Fruit fly (Drosophila melanogaster) whole organism, wandering third instar larva: ENCODE results near the gene CG10089.

Experiments used
- Abd-B ChIP-seq: fragments of >200 bp; optimal IDR thresholded peaks from 2 replicates; lab custom pipeline; 2017; ENCODE audit warnings: missing biosample characterization, missing genetic modification characterization
- CG32264 ChIP-seq: fragments of 200-800 bp; sonication (Bioruptor generic); optimal IDR thresholded peaks from 2 replicates; lab custom pipeline; 2016; ENCODE audit warnings: missing biosample characterization, missing genetic modification characterization
- CG9705 ChIP-seq: fragments of 200-800 bp; sonication (Bioruptor generic); optimal IDR thresholded peaks from 2 replicates; lab custom pipeline; 2018; ENCODE audit warnings: missing biosample characterization, mild to moderate bottlenecking, missing genetic modification characterization
- CrebA ChIP-seq: fragments of 200-800 bp; sonication (Bioruptor generic); optimal IDR thresholded peaks from 2 replicates; lab custom pipeline; 2016; ENCODE audit warnings: missing biosample characterization, mild to moderate bottlenecking, missing genetic modification characterization, borderline replicate concordance
- Dfd ChIP-seq: fragments of >200 bp; optimal IDR thresholded peaks from 2 replicates; lab custom pipeline; 2017; ENCODE audit warnings: missing biosample characterization, missing genetic modification characterization
- Dif ChIP-seq: fragments of 200-275, 200-300 bp; sonication (Bioruptor generic); optimal IDR thresholded peaks from 2 replicates; lab custom pipeline; 2018; ENCODE audit warnings: missing biosample characterization, missing genetic modification characterization; ENCODE audit not compliant: partially characterized antibody
- GATAd ChIP-seq: sonication (Bioruptor generic); optimal IDR thresholded peaks from 2 replicates; lab custom pipeline; 2016; ENCODE audit warnings: missing biosample characterization, missing genetic modification characterization
- HLH106 ChIP-seq: fragments of 200-800 bp; optimal IDR thresholded peaks from 3 replicates; lab custom pipeline; 2019; ENCODE audit warnings: missing biosample characterization, mild to moderate bottlenecking, missing genetic modification characterization, moderate library complexity
- Hnf4 ChIP-seq: fragments of 200-800 bp; sonication (Bioruptor generic); optimal IDR thresholded peaks from 2 replicates; lab custom pipeline; 2016; ENCODE audit warnings: missing biosample characterization, mild to moderate bottlenecking, missing genetic modification characterization
- Hr78 ChIP-seq: fragments of >200 bp; optimal IDR thresholded peaks from 2 replicates; lab custom pipeline; 2017; ENCODE audit warnings: missing biosample characterization, missing genetic modification characterization
- Hr83 ChIP-seq: fragments of 200-300 bp; sonication (Bioruptor generic); optimal IDR thresholded peaks from 2 replicates; lab custom pipeline; 2016; ENCODE audit warnings: missing biosample characterization, mild to moderate bottlenecking, missing genetic modification characterization, moderate library complexity; ENCODE audit not compliant: poor library complexity, severe bottlenecking
- Jra ChIP-seq: sonication (Bioruptor generic); optimal IDR thresholded peaks from 2 replicates; lab custom pipeline; 2016; ENCODE audit warnings: missing biosample characterization, missing genetic modification characterization
- Mio ChIP-seq: sonication (Bioruptor generic); optimal IDR thresholded peaks from 2 replicates; lab custom pipeline; 2016; ENCODE audit warnings: missing biosample characterization, missing genetic modification characterization
- Myc ChIP-seq: fragments of >200 bp; optimal IDR thresholded peaks from 2 replicates; lab custom pipeline; 2017
- N ChIP-seq: fragments of >200 bp; optimal IDR thresholded peaks from 2 replicates; lab custom pipeline; 2018; ENCODE audit warnings: missing biosample characterization, missing external identifiers, missing genetic modification characterization
- OdsH ChIP-seq: fragments of 200-800 bp; sonication (Bioruptor generic); optimal IDR thresholded peaks from 2 replicates; lab custom pipeline; 2016; ENCODE audit warnings: missing biosample characterization, mild to moderate bottlenecking, missing genetic modification characterization
- Rel ChIP-seq, 2 experiments: fragments of 200-800 bp; sonication (Bioruptor generic) in 1 of 2; optimal IDR thresholded peaks; 2 replicates in 1 of 2; 3 replicates in 1 of 2; lab custom pipeline; 2016 to 2019; ENCODE audit warnings: mild to moderate bottlenecking in 2 of 2, missing biosample characterization in 2 of 2, missing genetic modification characterization in 2 of 2, moderate library complexity in 1 of 2
- Sp1 ChIP-seq: fragments of 200-800 bp; sonication (Bioruptor generic); optimal IDR thresholded peaks from 3 replicates; lab custom pipeline; 2019; ENCODE audit warnings: missing biosample characterization, mild to moderate bottlenecking, missing genetic modification characterization, moderate library complexity
- Vsx2 ChIP-seq: fragments of 200-300, 225-300 bp; sonication (Bioruptor generic); optimal IDR thresholded peaks from 2 replicates; lab custom pipeline; 2018; ENCODE audit warnings: missing biosample characterization, missing genetic modification characterization; ENCODE audit not compliant: partially characterized antibody
- br ChIP-seq: fragments of 200-800 bp; sonication (Bioruptor generic); optimal IDR thresholded peaks from 2 replicates; lab custom pipeline; 2016; ENCODE audit warnings: missing biosample characterization, missing genetic modification characterization
- brk ChIP-seq: fragments of 200-800 bp; sonication (Bioruptor generic); optimal IDR thresholded peaks from 2 replicates; lab custom pipeline; 2016; ENCODE audit warnings: missing biosample characterization, mild to moderate bottlenecking, missing genetic modification characterization
- dl ChIP-seq, 2 experiments: fragments of 175-275, 200-275 bp in 1 of 2; fragments of 200-275 bp in 1 of 2; sonication (Bioruptor generic); optimal IDR thresholded peaks; lab custom pipeline; 2018; ENCODE audit warnings: mild to moderate bottlenecking in 2 of 2, missing biosample characterization in 2 of 2, missing genetic modification characterization in 2 of 2, moderate library complexity in 2 of 2; ENCODE audit not compliant: partially characterized antibody in 2 of 2, insufficient read depth in 1 of 2
- dmrt93B ChIP-seq: fragments of 200-800 bp; sonication (Bioruptor generic); optimal IDR thresholded peaks from 2 replicates; lab custom pipeline; 2018; ENCODE audit warnings: missing biosample characterization, mild to moderate bottlenecking, missing genetic modification characterization
- dsf ChIP-seq: sonication (Bioruptor generic); optimal IDR thresholded peaks from 2 replicates; lab custom pipeline; 2016; ENCODE audit warnings: missing biosample characterization, missing genetic modification characterization, borderline replicate concordance
- ey ChIP-seq: fragments of 200-800 bp; sonication (Bioruptor generic); optimal IDR thresholded peaks from 2 replicates; lab custom pipeline; 2016; ENCODE audit warnings: missing biosample characterization, missing genetic modification characterization
- foxo ChIP-seq, 2 experiments: fragments of 200-800 bp; sonication (Bioruptor generic); optimal IDR thresholded peaks; 2 replicates in 1 of 2; 3 replicates in 1 of 2; lab custom pipeline; 2016 to 2017; ENCODE audit warnings: missing biosample characterization in 2 of 2, missing genetic modification characterization in 2 of 2
- fru ChIP-seq: fragments of 200-800 bp; sonication (Bioruptor generic); optimal IDR thresholded peaks from 3 replicates; lab custom pipeline; 2016; ENCODE audit warnings: missing biosample characterization, mild to moderate bottlenecking, missing genetic modification characterization
- h ChIP-seq: fragments of 200-800 bp; sonication (Bioruptor generic); optimal IDR thresholded peaks from 3 replicates; lab custom pipeline; 2016; ENCODE audit warnings: missing biosample characterization, mild to moderate bottlenecking, missing genetic modification characterization
- jim ChIP-seq: fragments of 175-275, 200-325 bp; sonication (Bioruptor generic); optimal IDR thresholded peaks from 2 replicates; lab custom pipeline; 2016; ENCODE audit warnings: missing biosample characterization, mild to moderate bottlenecking, missing genetic modification characterization
- lola ChIP-seq: fragments of >200 bp; optimal IDR thresholded peaks from 2 replicates; lab custom pipeline; 2017; ENCODE audit warnings: missing biosample characterization, missing genetic modification characterization
- pan ChIP-seq: fragments of >200 bp; optimal IDR thresholded peaks from 2 replicates; lab custom pipeline; 2017
- psq ChIP-seq: fragments of 200-800 bp; sonication (Bioruptor generic); optimal IDR thresholded peaks from 3 replicates; lab custom pipeline; 2017; ENCODE audit warnings: missing biosample characterization, mild to moderate bottlenecking, missing genetic modification characterization, moderate library complexity
- rgr ChIP-seq: fragments of 200-800 bp; sonication (Bioruptor generic); optimal IDR thresholded peaks from 3 replicates; lab custom pipeline; 2016; ENCODE audit warnings: missing biosample characterization, mild to moderate bottlenecking, missing genetic modification characterization
- sage ChIP-seq: fragments of 200-800 bp; sonication (Bioruptor generic); optimal IDR thresholded peaks from 2 replicates; lab custom pipeline; 2016; ENCODE audit warnings: missing biosample characterization, mild to moderate bottlenecking, missing genetic modification characterization
- sv ChIP-seq: fragments of 200-800 bp; sonication (Bioruptor generic); optimal IDR thresholded peaks from 3 replicates; lab custom pipeline; 2016; ENCODE audit warnings: missing biosample characterization, missing genetic modification characterization
- tai ChIP-seq: sonication (Bioruptor generic); optimal IDR thresholded peaks from 2 replicates; lab custom pipeline; 2016; ENCODE audit warnings: missing biosample characterization, missing genetic modification characterization
- usp ChIP-seq: fragments of >200 bp; optimal IDR thresholded peaks from 2 replicates; lab custom pipeline; 2017; ENCODE audit warnings: missing biosample characterization, missing genetic modification characterization
- woc ChIP-seq: sonication (Bioruptor generic); optimal IDR thresholded peaks from 2 replicates; lab custom pipeline; 2016; ENCODE audit warnings: missing biosample characterization, mild to moderate bottlenecking, missing genetic modification characterization

CG10089 gene

DNA sequence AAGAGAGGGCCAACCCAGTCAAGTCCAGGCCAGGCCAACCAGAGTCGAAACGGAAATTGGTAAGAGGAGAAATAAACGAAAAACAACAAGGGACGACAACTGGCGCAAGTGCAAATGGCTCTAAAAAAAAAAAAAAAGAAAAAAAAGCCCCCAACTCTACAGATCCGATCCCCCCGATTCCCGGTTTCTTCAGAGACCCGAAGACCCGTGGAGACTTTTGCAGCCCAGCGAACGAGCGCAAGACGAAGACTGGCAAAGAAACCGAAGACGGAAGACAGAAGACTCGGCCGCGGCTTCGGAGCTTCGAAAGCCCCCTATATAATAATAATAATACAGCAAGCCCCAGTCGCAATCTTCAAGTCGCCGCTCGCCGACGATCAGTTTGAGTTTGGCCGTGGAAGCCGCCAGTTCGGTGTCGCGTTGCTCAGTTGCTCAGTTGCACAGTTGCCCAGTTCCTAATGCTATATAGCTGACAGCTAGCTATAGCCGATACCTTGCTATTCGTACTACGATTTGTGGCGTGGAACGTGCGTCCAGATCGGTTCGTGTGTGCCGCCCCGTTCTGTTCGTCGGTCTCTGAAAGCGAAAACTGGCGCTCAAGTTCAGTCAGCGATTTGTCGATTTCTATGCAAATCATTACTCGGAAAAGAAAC is 19.9 kb upstream of the CG10089 start:
- no peak for TF ChIP-seq Hr78 (GFP tag; lab: Kevin White, UChicago)
- TF ChIP-seq CrebA (GFP tag; lab: Kevin White, UChicago): no peak
- TF ChIP-seq OdsH (GFP tag; lab: Kevin White, UChicago): no peak
- peak in 1 of 2 experiments; percentile 15 for TF ChIP-seq dl (GFP tag; optimal IDR thresholded peaks at IDR 0.05; lab: Kevin White, UChicago; ENCODE audit: insufficient read depth in 1 of 2, partially characterized antibody in 2 of 2)
- peak; percentile 92 for TF ChIP-seq jim (GFP tag; lab: Kevin White, UChicago)
- peak; percentile 63 for TF ChIP-seq Sp1
- peak; percentile 50 for TF ChIP-seq Dif (GFP tag; lab: Kevin White, UChicago)
- no peak for TF ChIP-seq lola (GFP tag; lab: Kevin White, UChicago)
- TF ChIP-seq CG9705: no peak
- TF ChIP-seq CG32264 (GFP tag; lab: Kevin White, UChicago): no peak
- no peak for TF ChIP-seq dmrt93B
- no peak for TF ChIP-seq ey
- TF ChIP-seq pan (lab: Kevin White, UChicago): no peak
- no peak for TF ChIP-seq Abd-B (GFP tag; lab: Kevin White, UChicago)
- peak; percentile 9 to 64 for TF ChIP-seq foxo (GFP tag; optimal IDR thresholded peaks at IDR 0.05; lab: Kevin White, UChicago)
- no peak for TF ChIP-seq sv (GFP tag; lab: Kevin White, UChicago)
- peak; percentile 80 for TF ChIP-seq Rel (GFP tag; optimal IDR thresholded peaks at IDR 0.05; lab: Kevin White, UChicago)
- peak; percentile 96 for TF ChIP-seq Rel (tag; optimal IDR thresholded peaks at IDR 0.05; lab: Kevin White, UChicago)
- TF ChIP-seq Jra: no peak
- TF ChIP-seq brk (GFP tag; lab: Kevin White, UChicago): peak; percentile 28
- TF ChIP-seq Vsx2 (GFP tag; lab: Kevin White, UChicago): no peak
- TF ChIP-seq dsf (GFP tag; lab: Kevin White, UChicago): no peak
- peak; percentile 80 for TF ChIP-seq psq (GFP tag; lab: Kevin White, UChicago)
- peak; percentile 66 for TF ChIP-seq h (GFP tag; lab: Kevin White, UChicago)
- no peak for TF ChIP-seq HLH106 (tag; lab: Kevin White, UChicago)
- TF ChIP-seq rgr: peak; percentile 43
- TF ChIP-seq woc: no peak
- peak; percentile 2 for TF ChIP-seq Hnf4 (GFP tag; lab: Kevin White, UChicago)
- no peak for TF ChIP-seq N (GFP tag; lab: Kevin White, UChicago)
- no peak for TF ChIP-seq Dfd
- TF ChIP-seq fru (GFP tag; lab: Kevin White, UChicago): peak; percentile 14
- TF ChIP-seq GATAd (GFP tag; lab: Kevin White, UChicago): no peak
- no peak for TF ChIP-seq Myc (lab: Kevin White, UChicago)
- TF ChIP-seq tai (GFP tag; lab: Kevin White, UChicago): no peak
- no peak for TF ChIP-seq Mio (GFP tag; lab: Kevin White, UChicago)
- TF ChIP-seq Hr83 (GFP tag; lab: Kevin White, UChicago): no peak
- peak; percentile 30 for TF ChIP-seq br (GFP tag; lab: Kevin White, UChicago)
- TF ChIP-seq sage (GFP tag; lab: Kevin White, UChicago): peak; percentile 23
- no peak for TF ChIP-seq usp (GFP tag; lab: Kevin White, UChicago)

- TF ChIP-seq GATAd (GFP tag; lab: Kevin White, UChicago) (no peak), Sp1 (no peak), N (GFP tag; lab: Kevin White, UChicago) (no peak), usp (GFP tag; lab: Kevin White, UChicago) (no peak), lola (GFP tag; lab: Kevin White, UChicago) (no peak), HLH106 (tag; lab: Kevin White, UChicago) (no peak), tai (GFP tag; lab: Kevin White, UChicago) (no peak), brk (GFP tag; lab: Kevin White, UChicago) (no peak), dmrt93B (no peak), Mio (GFP tag; lab: Kevin White, UChicago) (no peak), CG9705 (no peak), OdsH (GFP tag; lab: Kevin White, UChicago) (no peak), ey (no peak), woc (no peak), foxo (GFP tag; optimal IDR thresholded peaks at IDR 0.05; lab: Kevin White, UChicago) (no peak), psq (GFP tag; lab: Kevin White, UChicago) (no peak), Abd-B (GFP tag; lab: Kevin White, UChicago) (no peak), Dif (GFP tag; lab: Kevin White, UChicago) (no peak), rgr (no peak), pan (lab: Kevin White, UChicago) (no peak)
Observed at dm6 chr3L:13490689-13491348, 16.2 kb upstream of the CG10089 start.
